Worm (Caenorhabditis elegans) whole organism, early embryonic: Measurements from ENCODE around the gene dsl-4.

Experiments
- B0310.2 ChIP-seq: sonication (generic microtip); optimal IDR thresholded peaks from 2 replicates; lab custom pipeline; 2016; ENCODE audit warnings: mild to moderate bottlenecking, missing genetic modification characterization, missing compliant biosample characterization
- F13C5.2 ChIP-seq: sonication (generic microtip); optimal IDR thresholded peaks from 2 replicates; lab custom pipeline; 2017; ENCODE audit warnings: mild to moderate bottlenecking, missing genetic modification characterization, inconsistent platforms, missing compliant biosample characterization
- aly-1 ChIP-seq: sonication (generic microtip); optimal IDR thresholded peaks from 2 replicates; lab custom pipeline; 2016; ENCODE audit warnings: missing genetic modification characterization, missing compliant biosample characterization
- ama-1 ChIP-seq: fragments of 150-350 bp; optimal IDR thresholded peaks from 2 replicates; lab custom pipeline; 2014
- ceh-13 ChIP-seq: fragments of 200-800 bp; sonication (Bioruptor generic); optimal IDR thresholded peaks from 2 replicates; lab custom pipeline; 2018; ENCODE audit warnings: mild to moderate bottlenecking, missing genetic modification characterization, missing compliant biosample characterization
- ceh-36 ChIP-seq: sonication (generic microtip); optimal IDR thresholded peaks from 2 replicates; lab custom pipeline; 2016; ENCODE audit warnings: missing genetic modification characterization, inconsistent platforms, missing compliant biosample characterization
- ets-7 ChIP-seq: sonication (generic microtip); optimal IDR thresholded peaks from 2 replicates; lab custom pipeline; 2016; ENCODE audit warnings: missing genotype, missing genetic modification characterization, missing compliant biosample characterization
- flt-1 ChIP-seq: fragments of 200-800 bp; sonication (Bioruptor generic); IDR thresholded peaks from 2 replicates; pipeline ENCODE4 v1.3.6; 2022; ENCODE audit warnings: missing genetic modification characterization, missing compliant biosample characterization
- hmbx-1 ChIP-seq: sonication (generic microtip); optimal IDR thresholded peaks from 2 replicates; lab custom pipeline; 2016; ENCODE audit warnings: mild to moderate bottlenecking, missing genetic modification characterization, missing compliant biosample characterization
- hmg-4 ChIP-seq: fragments of 200-800 bp; sonication (Bioruptor generic); optimal IDR thresholded peaks from 2 replicates; lab custom pipeline; 2018; ENCODE audit warnings: mild to moderate bottlenecking, missing genetic modification characterization, missing compliant biosample characterization
- hnd-1 ChIP-seq: sonication (generic microtip); optimal IDR thresholded peaks from 2 replicates; lab custom pipeline; 2016; ENCODE audit warnings: missing genetic modification characterization, missing compliant biosample characterization
- pes-1 ChIP-seq: fragments of 200-800 bp; sonication (Bioruptor generic); IDR thresholded peaks from 2 replicates; pipeline ENCODE4 v1.3.6; 2022; ENCODE audit warnings: missing genetic modification reagents, missing genetic modification characterization, missing compliant biosample characterization
- scrt-1 ChIP-seq: fragments of 200-800 bp; sonication (Bioruptor generic); IDR thresholded peaks from 2 replicates; pipeline ENCODE4 v1.3.6; 2022; ENCODE audit warnings: missing genetic modification characterization, missing compliant biosample characterization
- sea-1 ChIP-seq: fragments of 200-800 bp; sonication (Bioruptor generic); conservative IDR thresholded peaks from 2 replicates; pipeline ENCODE4 v1.3.6; 2022; ENCODE audit warnings: missing genetic modification characterization, missing compliant biosample characterization
- tbx-11 ChIP-seq: fragments of 200-800 bp; sonication (Bioruptor generic); IDR thresholded peaks from 2 replicates; pipeline ENCODE4 v1.3.6; 2022; ENCODE audit warnings: missing genetic modification characterization, missing compliant biosample characterization
- tbx-37 ChIP-seq: fragments of 200-800 bp; sonication (Bioruptor generic); conservative IDR thresholded peaks from 2 replicates; pipeline ENCODE4 v1.3.6; 2022; ENCODE audit warnings: missing genetic modification reagents, missing genetic modification characterization, missing compliant biosample characterization
- tra-4 ChIP-seq: sonication (generic microtip); optimal IDR thresholded peaks from 2 replicates; lab custom pipeline; 2017; ENCODE audit warnings: missing genetic modification characterization, missing compliant biosample characterization

The dsl-4 gene

ce11 chrX:14084230-14084629 lies 6.0 kb upstream of the dsl-4 start, which contains the start of gene C33G3.6:
Gene C33G3.6 (minus strand): TSS chrX:14084330.
- TF ChIP-seq scrt-1 (GFP tag; lab: Robert Waterston, UW) (no peak), pes-1 (GFP tag; lab: Robert Waterston, UW) (no peak), ama-1 (no peak), tbx-11 (GFP tag; lab: Robert Waterston, UW) (no peak), sea-1 (GFP tag; lab: Robert Waterston, UW) (no peak), ets-7 (tag; lab: Kevin White, UChicago) (no peak), flt-1 (no peak), tra-4 (tag; lab: Kevin White, UChicago) (no peak), hmbx-1 (tag; lab: Kevin White, UChicago) (no peak), F13C5.2 (no peak), B0310.2 (tag; lab: Kevin White, UChicago) (no peak), tbx-37 (no peak), aly-1 (no peak), hnd-1 (tag; lab: Kevin White, UChicago) (no peak), hmg-4 (GFP tag; lab: Kevin White, UChicago) (no peak), ceh-13 (GFP tag; lab: Kevin White, UChicago) (no peak), ceh-36 (tag; lab: Kevin White, UChicago) (no peak)

DNA sequence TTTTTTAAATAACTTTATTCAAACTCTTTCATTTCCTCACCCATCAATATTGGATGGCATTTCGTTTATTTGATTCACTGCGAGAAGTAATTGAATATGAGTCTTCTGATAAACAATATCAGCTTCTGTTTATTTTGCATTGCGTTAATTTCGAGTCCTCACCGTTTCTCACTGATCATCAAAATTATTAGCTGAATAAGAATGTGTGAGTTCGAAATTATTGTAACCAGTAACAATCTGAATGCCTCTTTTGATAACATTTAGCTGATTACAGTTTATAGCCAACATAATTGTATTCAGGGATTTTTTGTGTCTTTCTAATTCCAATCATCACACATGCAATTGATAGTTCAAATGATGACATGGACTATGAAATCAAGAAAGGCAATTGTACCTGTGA lies 5.0 kb upstream of the dsl-4 start, which contains the start of gene F16B12.1:
TSS of gene F16B12.1 (plus strand) at position 301 of the 400 bp plus-strand sequence.
- TF ChIP-seq flt-1: no peak
- no peak for TF ChIP-seq ama-1
- no peak for TF ChIP-seq ets-7 (tag; lab: Kevin White, UChicago)
- no peak for TF ChIP-seq sea-1 (GFP tag; lab: Robert Waterston, UW)
- no peak for TF ChIP-seq hmg-4 (GFP tag; lab: Kevin White, UChicago)

DNA sequence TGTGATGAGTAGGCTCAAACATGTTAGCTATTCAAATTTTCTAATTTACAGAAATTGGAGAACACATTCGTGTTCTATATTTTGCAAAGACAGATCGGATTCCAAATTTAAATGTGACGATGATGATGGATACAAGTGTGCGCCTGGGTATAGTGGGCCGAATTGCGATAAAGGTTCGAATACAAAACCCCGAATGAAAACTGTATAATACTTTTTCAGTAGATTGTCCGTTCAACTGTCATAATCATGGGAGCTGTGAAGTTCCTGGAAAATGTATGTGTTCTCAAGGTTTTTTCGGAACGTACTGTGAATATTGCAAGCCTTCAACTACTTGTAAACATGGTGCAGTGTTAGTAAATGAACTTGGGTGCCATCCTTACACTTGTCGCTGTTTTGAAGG lies 801 bp downstream of the dsl-4 start:
- TF ChIP-seq B0310.2 (tag; lab: Kevin White, UChicago) (no peak), hmg-4 (GFP tag; lab: Kevin White, UChicago) (no peak)

DNA sequence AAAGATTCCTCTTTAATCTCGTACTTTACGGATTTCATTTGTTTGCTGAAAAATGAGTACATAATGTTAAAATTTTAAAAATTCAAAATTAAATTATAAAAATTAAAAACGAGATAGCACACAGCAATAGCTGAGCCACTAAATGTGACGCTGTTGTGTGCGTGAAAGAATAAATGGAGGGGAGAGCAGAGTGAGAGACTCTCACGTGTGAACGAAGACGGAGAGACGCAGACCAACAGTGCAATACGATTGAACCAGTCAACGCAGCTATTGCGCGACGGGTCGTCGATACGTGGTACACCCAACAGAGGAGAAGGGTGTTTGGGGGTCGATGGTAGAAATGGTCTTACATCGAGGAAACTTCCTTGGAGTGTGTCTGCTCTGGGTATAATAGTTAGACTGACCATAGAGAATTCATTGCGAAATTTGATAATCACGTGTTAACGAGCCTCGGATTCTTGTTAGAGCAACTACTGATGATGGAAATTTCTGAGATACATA lies 8.5 kb downstream of the dsl-4 start, which contains the start of gene F16B12.4:
TSS of gene F16B12.4 (minus strand) at position 51 of the 501 bp plus-strand sequence.
- TF ChIP-seq scrt-1 (GFP tag; lab: Robert Waterston, UW): no peak
- TF ChIP-seq hmg-4 (GFP tag; lab: Kevin White, UChicago): peak; percentile 4

ce11 chrX:14101986-14102385 lies 11.8 kb downstream of the dsl-4 start, which contains the start of gene F16B12.6:
Gene F16B12.6 (plus strand): TSS chrX:14102316.
- no peak for TF ChIP-seq pes-1 (GFP tag; lab: Robert Waterston, UW)
- peak; percentile 57 for TF ChIP-seq F13C5.2
- TF ChIP-seq aly-1: no peak
- no peak for TF ChIP-seq hnd-1 (tag; lab: Kevin White, UChicago)
- peak; percentile 45 for TF ChIP-seq hmg-4 (GFP tag; lab: Kevin White, UChicago)
- no peak for TF ChIP-seq ceh-13 (GFP tag; lab: Kevin White, UChicago)
- no peak for TF ChIP-seq ceh-36 (tag; lab: Kevin White, UChicago)
- no peak for TF ChIP-seq ama-1
- TF ChIP-seq tra-4 (tag; lab: Kevin White, UChicago): no peak
- no peak for TF ChIP-seq sea-1 (GFP tag; lab: Robert Waterston, UW)
- TF ChIP-seq B0310.2 (tag; lab: Kevin White, UChicago): no peak
- TF ChIP-seq scrt-1 (GFP tag; lab: Robert Waterston, UW): no peak
- no peak for TF ChIP-seq hmbx-1 (tag; lab: Kevin White, UChicago)

- TF ChIP-seq hmbx-1 (tag; lab: Kevin White, UChicago): no peak
- no peak for TF ChIP-seq ets-7 (tag; lab: Kevin White, UChicago)
- no peak for TF ChIP-seq ceh-13 (GFP tag; lab: Kevin White, UChicago)
- no peak for TF ChIP-seq ama-1
- TF ChIP-seq flt-1: no peak
- no peak for TF ChIP-seq ceh-36 (tag; lab: Kevin White, UChicago)
- no peak for TF ChIP-seq pes-1 (GFP tag; lab: Robert Waterston, UW)
Measured at ce11 chrX:14102474-14102873, 12.3 kb downstream of the dsl-4 start.

ce11 chrX:14108245-14108644 lies 18.1 kb downstream of the dsl-4 start, which contains the start of gene F16B12.7:
Gene F16B12.7 (plus strand): TSS chrX:14108545.
- no peak for TF ChIP-seq scrt-1 (GFP tag; lab: Robert Waterston, UW)
- TF ChIP-seq sea-1 (GFP tag; lab: Robert Waterston, UW): no peak
- TF ChIP-seq ceh-36 (tag; lab: Kevin White, UChicago): no peak
- TF ChIP-seq hmg-4 (GFP tag; lab: Kevin White, UChicago): no peak
- no peak for TF ChIP-seq B0310.2 (tag; lab: Kevin White, UChicago)

DNA sequence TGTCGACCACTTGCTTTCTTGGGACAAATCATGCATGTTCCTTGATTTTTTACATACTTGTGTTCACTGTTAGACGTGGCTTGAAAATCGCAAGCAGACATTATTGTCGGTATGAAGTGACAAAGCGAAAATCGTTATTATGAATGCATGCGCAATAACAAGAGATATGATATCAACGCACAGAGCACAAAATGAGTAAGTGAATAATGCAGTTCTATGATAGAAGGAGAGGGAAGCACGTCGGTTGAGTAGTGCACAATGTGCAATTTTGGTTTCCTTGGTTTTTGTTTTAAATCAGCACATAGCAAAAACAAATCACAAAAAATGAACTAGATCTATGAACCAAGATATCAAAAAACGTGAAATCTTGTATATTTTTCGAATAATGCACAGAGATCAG lies 23.2 kb downstream of the dsl-4 start, which contains the start of gene nhr-281:
TSS of gene nhr-281 (minus strand) at position 101 of the 400 bp plus-strand sequence.
- no peak for TF ChIP-seq scrt-1 (GFP tag; lab: Robert Waterston, UW)
- no peak for TF ChIP-seq ceh-36 (tag; lab: Kevin White, UChicago)
- TF ChIP-seq sea-1 (GFP tag; lab: Robert Waterston, UW): no peak
- TF ChIP-seq hmbx-1 (tag; lab: Kevin White, UChicago): no peak
- TF ChIP-seq hmg-4 (GFP tag; lab: Kevin White, UChicago): no peak
- no peak for TF ChIP-seq hnd-1 (tag; lab: Kevin White, UChicago)
